Worm (Caenorhabditis elegans): Measurements from ENCODE around the gene R09H10.1.

The R09H10.1 gene

ce11 chrIV:10599983-10600382, at the start of gene R09H10.1:
Gene R09H10.1 (plus strand): TSS chrIV:10600283.
- no peak for TF ChIP-seq Y5F2A.4 (GFP tag; optimal IDR thresholded peaks at IDR 0.05)
- no peak for TF ChIP-seq aha-1 (tag)
- TF ChIP-seq tag-97 (GFP tag; IDR thresholded peaks at IDR 0.05) = no peak
- TF ChIP-seq ZK546.5 (tag; optimal IDR thresholded peaks at IDR 0.05) = no peak
- no peak for TF ChIP-seq ctbp-1 (GFP tag; IDR thresholded peaks at IDR 0.05)
- no peak for TF ChIP-seq F37D6.2 (tag; optimal IDR thresholded peaks at IDR 0.05)
- TF ChIP-seq ceh-28 (tag; optimal IDR thresholded peaks at IDR 0.05) = no peak
- no peak for TF ChIP-seq nhr-237 (tag; optimal IDR thresholded peaks at IDR 0.05)
- no peak for TF ChIP-seq madf-5 (GFP tag; IDR thresholded peaks at IDR 0.05)
- no peak for TF ChIP-seq ces-1 (GFP tag; optimal IDR thresholded peaks at IDR 0.05)
- TF ChIP-seq mep-1 (tag; optimal IDR thresholded peaks at IDR 0.05) = no peak
- TF ChIP-seq duxl-1 (tag; optimal IDR thresholded peaks at IDR 0.05; ENCODE audit: poor library complexity) = no peak

- peak; percentile 97 for TF ChIP-seq Y48G9A.11 (GFP tag; IDR thresholded peaks at IDR 0.05)
These were observed 47.1 kb upstream of the R09H10.1 start for ce11 chrIV:10552993-10553392.

- TF ChIP-seq nhr-10 (tag; optimal IDR thresholded peaks at IDR 0.05) (no peak), dpl-1 (GFP tag; optimal IDR thresholded peaks at IDR 0.05) (no peak), nhr-41 (GFP tag; IDR thresholded peaks at IDR 0.05) (no peak), F26F4.8 (GFP tag; conservative IDR thresholded peaks at IDR 0.05) (no peak), ceh-44 (GFP tag; IDR thresholded peaks at IDR 0.05) (no peak), Y75B8A.6 (GFP tag; IDR thresholded peaks at IDR 0.05) (no peak), unc-62 (GFP tag; optimal IDR thresholded peaks at IDR 0.05 in 1 of 2) (peak in 1 of 2 experiments; percentile 43), unc-62 (tag; optimal IDR thresholded peaks at IDR 0.05) (no peak)
These were observed 45.1 kb upstream of the R09H10.1 start, which contains the start of gene zim-2 for ce11 chrIV:10554947-10555346. Gene zim-2 (plus strand): TSS chrIV:10555247.

- no peak for TF ChIP-seq set-16 (GFP tag; IDR thresholded peaks at IDR 0.05)
- TF ChIP-seq F37D6.2 (tag; optimal IDR thresholded peaks at IDR 0.05) = no peak
- TF ChIP-seq vab-7 (GFP tag; IDR thresholded peaks at IDR 0.05) = no peak
- no peak for TF ChIP-seq attf-4 (tag; optimal IDR thresholded peaks at IDR 0.05)
- TF ChIP-seq ceh-44 (GFP tag; IDR thresholded peaks at IDR 0.05) = no peak
- TF ChIP-seq dmd-8 (GFP tag; IDR thresholded peaks at IDR 0.05) = no peak
- no peak for TF ChIP-seq nhr-11 (tag; optimal IDR thresholded peaks at IDR 0.05)
- no peak for TF ChIP-seq ces-1 (GFP tag; optimal IDR thresholded peaks at IDR 0.05)
- no peak for TF ChIP-seq arid-1 (GFP tag; conservative IDR thresholded peaks at IDR 0.05)
- TF ChIP-seq mdl-1 (tag; optimal IDR thresholded peaks at IDR 0.05) = no peak
- no peak for TF ChIP-seq F49E8.2 (tag; optimal IDR thresholded peaks at IDR 0.05; ENCODE audit: borderline replicate concordance)
- no peak for TF ChIP-seq pha-4 (GFP tag; IDR thresholded peaks at IDR 0.05)
- no peak for TF ChIP-seq pha-4 (tag; optimal IDR thresholded peaks at IDR 0.05)
- TF ChIP-seq nhr-42 (GFP tag; IDR thresholded peaks at IDR 0.05) = no peak
- no peak for TF ChIP-seq daf-12 (tag; optimal IDR thresholded peaks at IDR 0.05)
- TF ChIP-seq ceh-82 (tag; optimal IDR thresholded peaks at IDR 0.05) = no peak
- no peak for TF ChIP-seq Y75B8A.6 (GFP tag; IDR thresholded peaks at IDR 0.05)
- no peak for TF ChIP-seq snpc-4 (tag; optimal IDR thresholded peaks at IDR 0.05)
These were observed 41.7 kb upstream of the R09H10.1 start, which contains the start of gene zim-3 for ce11 chrIV:10558415-10558814. Gene zim-3 (plus strand): TSS chrIV:10558715.

ce11 chrIV:10561605-10562004, 38.5 kb upstream of the R09H10.1 start, which contains the start of gene him-8:
Gene him-8 (plus strand): TSS chrIV:10561905.
- TF ChIP-seq gei-8 (GFP tag; optimal IDR thresholded peaks at IDR 0.05) (no peak), Y5F2A.4 (GFP tag; optimal IDR thresholded peaks at IDR 0.05) (no peak), jun-1 (tag; optimal IDR thresholded peaks at IDR 0.05) (no peak), lsy-2 (tag; optimal IDR thresholded peaks at IDR 0.05) (no peak)

Measured in whole organism, L4 larva.